Worm (Caenorhabditis elegans) whole organism, L1 larva: ENCODE measurements around the gene T19H12.12.

Experiments
- C04F5.9 ChIP-seq: sonication (generic microtip); optimal IDR thresholded peaks from 2 replicates; lab custom pipeline; 2016; ENCODE audit warnings: missing genetic modification characterization, missing compliant biosample characterization
- C16A3.4 ChIP-seq: fragments of 150-350 bp; optimal IDR thresholded peaks from 2 replicates; lab custom pipeline; 2014; ENCODE audit warnings: missing biosample characterization, missing genetic modification characterization
- ama-1 ChIP-seq: fragments of 150-350 bp; optimal IDR thresholded peaks from 2 replicates; lab custom pipeline; 2014
- blmp-1 ChIP-seq: fragments of 150-350 bp; optimal IDR thresholded peaks from 2 replicates; lab custom pipeline; 2014; ENCODE audit warnings: missing biosample characterization, missing genetic modification characterization
- ceh-63 ChIP-seq: fragments of 200-800 bp; sonication (Bioruptor generic); optimal IDR thresholded peaks from 2 replicates; lab custom pipeline; 2018; ENCODE audit warnings: mild to moderate bottlenecking, missing genetic modification characterization, missing compliant biosample characterization
- dpl-1 ChIP-seq, 3 experiments: fragments of 150-350 bp in 2 of 3; sonication (generic microtip) in 1 of 3; optimal IDR thresholded peaks; 2 replicates each; lab custom pipeline; 2014 to 2017; ENCODE audit warnings: missing biosample characterization in 3 of 3, missing genetic modification characterization in 3 of 3, missing genetic modification reagents in 3 of 3
- efl-1 ChIP-seq, 4 experiments: fragments of 150-350 bp; optimal IDR thresholded peaks in 3 of 4; peaks in 1 of 4; 1 replicate in 1 of 4; 2 replicates in 3 of 4; lab custom pipeline; 2014; ENCODE audit warnings: missing biosample characterization in 2 of 4, missing genetic modification characterization in 2 of 4, missing genetic modification reagents in 2 of 4
- elt-2 ChIP-seq: sonication (generic microtip); optimal IDR thresholded peaks from 2 replicates; lab custom pipeline; 2016; ENCODE audit warnings: missing genetic modification characterization, mild to moderate bottlenecking, inconsistent platforms, missing compliant biosample characterization, missing genetic modification reagents
- elt-3 ChIP-seq, 6 experiments: fragments of 150-350 bp in 1 of 6; sonication (generic microtip); optimal IDR thresholded peaks; 2 replicates each; lab custom pipeline; 2017 to 2018; ENCODE audit warnings: missing biosample characterization in 6 of 6, missing genetic modification characterization in 6 of 6, inconsistent platforms in 1 of 6
- fkh-10 ChIP-seq: sonication (generic microtip); optimal IDR thresholded peaks from 2 replicates; lab custom pipeline; 2017; ENCODE audit warnings: missing biosample characterization, missing genetic modification reagents, missing genetic modification characterization
- fkh-4 ChIP-seq: sonication (generic microtip); optimal IDR thresholded peaks from 2 replicates; lab custom pipeline; 2016; ENCODE audit warnings: missing compliant biosample characterization, missing genetic modification characterization, borderline replicate concordance
- fos-1 ChIP-seq: fragments of 150-350 bp; optimal IDR thresholded peaks from 2 replicates; lab custom pipeline; 2014; ENCODE audit warnings: missing biosample characterization, missing genetic modification characterization
- grh-1 ChIP-seq: fragments of 200-800 bp; sonication (Bioruptor generic); IDR thresholded peaks from 2 replicates; pipeline ENCODE4 v1.3.6; 2022; ENCODE audit warnings: missing genetic modification reagents, missing genetic modification characterization, missing compliant biosample characterization
- hpl-2 ChIP-seq: fragments of 150-350 bp; optimal IDR thresholded peaks from 2 replicates; lab custom pipeline; 2014; ENCODE audit warnings: missing biosample characterization, missing genetic modification reagents, missing genetic modification characterization
- lin-14 ChIP-seq: fragments of 200-800 bp; sonication (Bioruptor generic); optimal IDR thresholded peaks from 2 replicates; lab custom pipeline; 2018; ENCODE audit warnings: mild to moderate bottlenecking, missing genetic modification characterization, moderate library complexity, missing compliant biosample characterization
- lin-35 ChIP-seq, 2 experiments: fragments of 150-350 bp; optimal IDR thresholded peaks; 2 replicates each; lab custom pipeline; 2014; ENCODE audit warnings: missing biosample characterization in 2 of 2, missing genetic modification characterization in 2 of 2, missing genetic modification reagents in 2 of 2
- lir-3 ChIP-seq: sonication (generic microtip); optimal IDR thresholded peaks from 2 replicates; lab custom pipeline; 2016; ENCODE audit warnings: mild to moderate bottlenecking, missing genetic modification characterization, moderate library complexity, missing compliant biosample characterization; ENCODE audit not compliant: poor library complexity
- lsy-2 ChIP-seq, 2 experiments: fragments of 150-350 bp; optimal IDR thresholded peaks; 2 replicates each; lab custom pipeline; 2014; ENCODE audit warnings: missing biosample characterization in 2 of 2, missing genetic modification characterization in 2 of 2
- mab-9 ChIP-seq: fragments of 200-800 bp; sonication (Bioruptor generic); IDR thresholded peaks from 2 replicates; pipeline ENCODE4 v1.3.6; 2022; ENCODE audit warnings: missing genetic modification reagents, missing genetic modification characterization, missing compliant biosample characterization
- mep-1 ChIP-seq: fragments of 150-350 bp; optimal IDR thresholded peaks from 2 replicates; lab custom pipeline; 2014; ENCODE audit warnings: missing biosample characterization, missing genetic modification characterization
- nhr-12 ChIP-seq: sonication (generic microtip); optimal IDR thresholded peaks from 2 replicates; lab custom pipeline; 2017; ENCODE audit warnings: missing biosample characterization, missing genetic modification characterization
- nhr-20 ChIP-seq: sonication (generic microtip); optimal IDR thresholded peaks from 2 replicates; lab custom pipeline; 2016; ENCODE audit warnings: mild to moderate bottlenecking, missing genetic modification characterization, missing compliant biosample characterization
- nhr-71 ChIP-seq: sonication (generic microtip); optimal IDR thresholded peaks from 2 replicates; lab custom pipeline; 2016; ENCODE audit warnings: mild to moderate bottlenecking, missing genetic modification characterization, moderate library complexity, missing compliant biosample characterization
- nhr-84 ChIP-seq: sonication (generic microtip); optimal IDR thresholded peaks from 2 replicates; lab custom pipeline; 2017; ENCODE audit warnings: missing biosample characterization, missing genetic modification characterization
- nhr-85 ChIP-seq: sonication (generic microtip); peaks from one replicate; lab custom pipeline; 2016; ENCODE audit warnings: missing genetic modification characterization, inconsistent platforms, missing compliant biosample characterization
- nhr-90 ChIP-seq: sonication (generic microtip); optimal IDR thresholded peaks from 2 replicates; lab custom pipeline; 2016; ENCODE audit warnings: mild to moderate bottlenecking, missing genetic modification characterization, missing compliant biosample characterization; ENCODE audit not compliant: poor library complexity
- pag-3 ChIP-seq: sonication (generic microtip); optimal IDR thresholded peaks from 2 replicates; lab custom pipeline; 2017; ENCODE audit warnings: missing genetic modification characterization, mild to moderate bottlenecking, missing compliant biosample characterization, antibody characterized with exemption, borderline replicate concordance; ENCODE audit not compliant: insufficient read depth
- pax-3 ChIP-seq: fragments of 200-800 bp; sonication (Bioruptor generic); optimal IDR thresholded peaks from 2 replicates; lab custom pipeline; 2018; ENCODE audit warnings: mild to moderate bottlenecking, missing genetic modification characterization, moderate library complexity, missing compliant biosample characterization
- snu-23 ChIP-seq: sonication (generic microtip); optimal IDR thresholded peaks from 2 replicates; lab custom pipeline; 2016; ENCODE audit warnings: missing genetic modification characterization, missing compliant biosample characterization
- sptf-1 ChIP-seq: fragments of 150-350 bp; optimal IDR thresholded peaks from 2 replicates; lab custom pipeline; 2014; ENCODE audit warnings: missing biosample characterization, missing genetic modification characterization
- sup-37 ChIP-seq: fragments of 200-800 bp; sonication (Bioruptor generic); optimal IDR thresholded peaks from 2 replicates; lab custom pipeline; 2018; ENCODE audit warnings: mild to moderate bottlenecking, missing genetic modification characterization, missing compliant biosample characterization
- tbx-2 ChIP-seq: sonication (generic microtip); optimal IDR thresholded peaks from 2 replicates; lab custom pipeline; 2016; ENCODE audit warnings: missing genetic modification characterization, missing compliant biosample characterization
- unc-86 ChIP-seq: sonication (generic microtip); optimal IDR thresholded peaks from 2 replicates; lab custom pipeline; 2016; ENCODE audit warnings: missing genetic modification characterization, missing compliant biosample characterization
- vab-15 ChIP-seq: sonication (generic microtip); optimal IDR thresholded peaks from 2 replicates; lab custom pipeline; 2017; ENCODE audit warnings: missing genotype, mild to moderate bottlenecking, missing genetic modification characterization, missing compliant biosample characterization
- ztf-11 ChIP-seq, 2 experiments: sonication (generic microtip); optimal IDR thresholded peaks; 2 replicates each; lab custom pipeline; 2016 to 2017; ENCODE audit warnings: missing genetic modification characterization in 2 of 2, missing biosample characterization in 1 of 2, missing compliant biosample characterization in 1 of 2

The T19H12.12 gene

ce11 chrV:4881377-4881776 lies 3.2 kb upstream of the T19H12.12 start, which contains the start of gene str-32:
str-32 (minus strand) TSS chrV:4881477.
- TF ChIP-seq fkh-10 (GFP tag; lab: Kevin White, UChicago): no peak
- TF ChIP-seq hpl-2 (GFP tag; lab: Kevin White, UChicago): no peak
- TF ChIP-seq vab-15 (tag; lab: Kevin White, UChicago): no peak
- TF ChIP-seq nhr-12: no peak
- no peak for TF ChIP-seq mab-9 (GFP tag; lab: Robert Waterston, UW)
- TF ChIP-seq fos-1 (tag; lab: Kevin White, UChicago): no peak
- no peak for TF ChIP-seq ceh-63 (GFP tag; lab: Kevin White, UChicago)
- TF ChIP-seq lsy-2 (tag; optimal IDR thresholded peaks at IDR 0.05; lab: Kevin White, UChicago): no peak
- TF ChIP-seq nhr-84 (tag; lab: Kevin White, UChicago): no peak
- TF ChIP-seq dpl-1 (GFP tag; optimal IDR thresholded peaks at IDR 0.05; lab: Kevin White, UChicago): no peak

ce11 chrV:4885372-4885771 lies 782 bp downstream of the T19H12.12 start, which contains the start of gene T19H12.3:
T19H12.3 (plus strand) TSS chrV:4885672.
- TF ChIP-seq pax-3 (tag; lab: Kevin White, UChicago) (no peak), nhr-90 (no peak), ceh-63 (GFP tag; lab: Kevin White, UChicago) (no peak), pag-3 (no peak), sptf-1 (tag; lab: Kevin White, UChicago) (no peak), grh-1 (GFP tag; lab: Robert Waterston, UW) (no peak), ztf-11 (tag; optimal IDR thresholded peaks at IDR 0.05; lab: Kevin White, UChicago) (no peak), blmp-1 (no peak), C16A3.4 (no peak), vab-15 (tag; lab: Kevin White, UChicago) (no peak), sup-37 (no peak), unc-86 (no peak)

- TF ChIP-seq elt-3 (tag; optimal IDR thresholded peaks at IDR 0.05; lab: Kevin White, UChicago) (peak in 2 of 6 experiments; percentile 10 to 37), elt-2 (tag; lab: Kevin White, UChicago) (peak; percentile 49), nhr-71 (tag; lab: Kevin White, UChicago) (peak; percentile 48), nhr-20 (tag; lab: Kevin White, UChicago) (peak; percentile 52), tbx-2 (no peak), nhr-85 (tag; lab: Kevin White, UChicago) (peak; percentile 74), lin-14 (GFP tag; lab: Kevin White, UChicago) (peak; percentile 61), lin-35 (GFP tag; optimal IDR thresholded peaks at IDR 0.05; lab: Kevin White, UChicago) (peak in 1 of 2 experiments; percentile 34), sup-37 (no peak), grh-1 (GFP tag; lab: Robert Waterston, UW) (no peak), nhr-84 (tag; lab: Kevin White, UChicago) (no peak), snu-23 (peak; percentile 26), pax-3 (tag; lab: Kevin White, UChicago) (no peak), C04F5.9 (tag; lab: Kevin White, UChicago) (no peak)
- TF ChIP-seq, all 84 proteins: peak for 8
Measured at ce11 chrV:4889477-4889876, 4.9 kb downstream of the T19H12.12 start, which contains the start of gene ugt-12. ugt-12 (minus strand) TSS chrV:4889629.

- TF ChIP-seq lir-3 (tag; lab: Kevin White, UChicago) (no peak), blmp-1 (peak; percentile 22), fkh-4 (no peak), mep-1 (tag; lab: Kevin White, UChicago) (no peak), lsy-2 (tag; optimal IDR thresholded peaks at IDR 0.05; lab: Kevin White, UChicago) (peak in 1 of 2 experiments; percentile 57)
Measured at ce11 chrV:4889976-4890479, 5.4 kb downstream of the T19H12.12 start, which contains the start of gene T19H12.2. T19H12.2 (plus strand) TSS chrV:4890429.

ce11 chrV:4890781-4891180 lies 6.2 kb downstream of the T19H12.12 start:
- no peak for TF ChIP-seq ama-1 (lab: Kevin White, UChicago)
- TF ChIP-seq efl-1 (optimal IDR thresholded peaks at IDR 0.05; lab: Kevin White, UChicago): no peak
- TF ChIP-seq efl-1 (GFP tag; optimal IDR thresholded peaks at IDR 0.05 in 1 of 2; lab: Kevin White, UChicago): peak in 1 of 2 experiments; percentile 15
